Worm (Caenorhabditis elegans) whole organism, L4 larva: ENCODE measurements around the gene Y41C4A.11.
A peak's percentile ranks its signal among the peaks of the same experiment; 100 is the strongest.

Experiments used
- T20F7.1 ChIP-seq: fragments of 200-800 bp; sonication (Bioruptor generic); optimal IDR thresholded peaks from 2 replicates; lab custom pipeline; 2018; ENCODE audit warnings: mild to moderate bottlenecking, missing genetic modification characterization, missing compliant biosample characterization
- Y48G9A.11 ChIP-seq: fragments of 200-800 bp; sonication (Bioruptor generic); IDR thresholded peaks from 2 replicates; pipeline ENCODE4 v1.3.6; 2022; ENCODE audit warnings: missing genetic modification reagents, missing genetic modification characterization, missing compliant biosample characterization
- aha-1 ChIP-seq: fragments of 150-350 bp; peaks from one replicate; lab custom pipeline; 2014; ENCODE audit warnings: missing biosample characterization, missing genetic modification characterization
- aly-2 ChIP-seq: sonication (generic microtip); optimal IDR thresholded peaks from 2 replicates; lab custom pipeline; 2018; ENCODE audit warnings: missing biosample characterization, missing genetic modification characterization
- ceh-20 ChIP-seq: fragments of 200-800 bp; sonication (Bioruptor generic); IDR thresholded peaks from 2 replicates; pipeline ENCODE4 v1.3.6; 2022; ENCODE audit warnings: missing genetic modification reagents, missing genetic modification characterization, missing compliant biosample characterization
- ceh-28 ChIP-seq: fragments of 150-350 bp; optimal IDR thresholded peaks from 2 replicates; lab custom pipeline; 2014; ENCODE audit warnings: missing biosample characterization, missing genetic modification reagents, missing genetic modification characterization
- ceh-32 ChIP-seq: sonication (generic microtip); optimal IDR thresholded peaks from 2 replicates; lab custom pipeline; 2016; ENCODE audit warnings: mild to moderate bottlenecking, missing genetic modification characterization, missing compliant biosample characterization; ENCODE audit not compliant: poor library complexity
- ceh-62 ChIP-seq: sonication (generic microtip); optimal IDR thresholded peaks from 2 replicates; lab custom pipeline; 2017; ENCODE audit warnings: missing biosample characterization, missing genetic modification characterization
- ces-1 ChIP-seq: fragments of 150-350 bp; sonication (generic microtip); optimal IDR thresholded peaks from 4 replicates; lab custom pipeline; 2014; ENCODE audit warnings: missing biosample characterization, missing genetic modification reagents, missing genetic modification characterization
- dmd-6 ChIP-seq: fragments of 200-800 bp; sonication (Bioruptor generic); IDR thresholded peaks from 2 replicates; pipeline ENCODE4 v1.3.6; 2022; ENCODE audit warnings: missing genetic modification reagents, missing genetic modification characterization, missing compliant biosample characterization
- dmd-9 ChIP-seq: fragments of 200-800 bp; sonication (Bioruptor generic); IDR thresholded peaks from 2 replicates; pipeline ENCODE4 v1.3.6; 2022; ENCODE audit warnings: missing genetic modification reagents, missing genetic modification characterization, missing compliant biosample characterization
- dpl-1 ChIP-seq: fragments of 150-350 bp; optimal IDR thresholded peaks from 2 replicates; lab custom pipeline; 2014; ENCODE audit warnings: missing biosample characterization, missing genetic modification reagents, missing genetic modification characterization
- dve-1 ChIP-seq: sonication (generic microtip); optimal IDR thresholded peaks from 2 replicates; lab custom pipeline; 2017; ENCODE audit warnings: antibody characterized with exemption, mild to moderate bottlenecking, missing genetic modification characterization, missing compliant biosample characterization; ENCODE audit not compliant: insufficient read depth
- egl-43 ChIP-seq: fragments of 200-800 bp; sonication (Bioruptor generic); IDR thresholded peaks from 2 replicates; pipeline ENCODE4 v1.3.6; 2022; ENCODE audit warnings: missing genetic modification reagents, missing genetic modification characterization, missing compliant biosample characterization
- fos-1 ChIP-seq: fragments of 150-350 bp; optimal IDR thresholded peaks from 2 replicates; lab custom pipeline; 2014; ENCODE audit warnings: missing biosample characterization, missing genetic modification characterization
- gei-8 ChIP-seq: fragments of 200-800 bp; sonication (Bioruptor generic); optimal IDR thresholded peaks from 2 replicates; lab custom pipeline; 2018; ENCODE audit warnings: mild to moderate bottlenecking, missing genetic modification characterization, missing compliant biosample characterization
- hlh-30 ChIP-seq: sonication (generic microtip); optimal IDR thresholded peaks from 2 replicates; lab custom pipeline; 2017; ENCODE audit warnings: antibody characterized with exemption, mild to moderate bottlenecking, missing genetic modification characterization, missing compliant biosample characterization; ENCODE audit not compliant: insufficient read depth
- lin-1 ChIP-seq: fragments of 200-800 bp; sonication (Bioruptor generic); IDR thresholded peaks from 2 replicates; pipeline ENCODE4 v1.3.6; 2022; ENCODE audit warnings: missing genetic modification reagents, missing genetic modification characterization, missing compliant biosample characterization
- lin-13 ChIP-seq: fragments of 150-350 bp; optimal IDR thresholded peaks from 2 replicates; lab custom pipeline; 2014; ENCODE audit warnings: missing biosample characterization, missing genetic modification reagents, missing genetic modification characterization
- lin-29 ChIP-seq: fragments of 200-800 bp; sonication (Bioruptor generic); IDR thresholded peaks from 2 replicates; pipeline ENCODE4 v1.3.6; 2022; ENCODE audit warnings: missing genetic modification reagents, missing genetic modification characterization, missing compliant biosample characterization
- lin-39 ChIP-seq: fragments of 150-350 bp; optimal IDR thresholded peaks from 2 replicates; lab custom pipeline; 2014; ENCODE audit warnings: missing biosample characterization, missing genetic modification reagents, missing genetic modification characterization
- madf-5 ChIP-seq, 2 experiments: fragments of 200-800 bp; sonication (Bioruptor generic); IDR thresholded peaks; 2 replicates each; pipeline ENCODE4 v1.3.6; 2022; ENCODE audit warnings: missing compliant biosample characterization in 2 of 2, missing genetic modification characterization in 2 of 2
- mep-1 ChIP-seq: fragments of 150-350 bp; sonication (generic microtip); optimal IDR thresholded peaks from 3 replicates; lab custom pipeline; 2014; ENCODE audit warnings: missing biosample characterization, missing genetic modification characterization
- mxl-3 ChIP-seq: fragments of 200-800 bp; sonication (Bioruptor generic); optimal IDR thresholded peaks from 2 replicates; lab custom pipeline; 2018; ENCODE audit warnings: mild to moderate bottlenecking, missing genetic modification characterization, missing compliant biosample characterization
- nhr-10 ChIP-seq: fragments of 150-350 bp; optimal IDR thresholded peaks from 2 replicates; lab custom pipeline; 2014; ENCODE audit warnings: missing biosample characterization, missing genetic modification characterization
- nhr-25 ChIP-seq: sonication (generic microtip); optimal IDR thresholded peaks from 2 replicates; lab custom pipeline; 2017; ENCODE audit warnings: missing genetic modification characterization, mild to moderate bottlenecking, missing compliant biosample characterization, antibody characterized with exemption, moderate library complexity, borderline replicate concordance; ENCODE audit not compliant: insufficient read depth
- nhr-28 ChIP-seq: fragments of 150-350 bp; optimal IDR thresholded peaks from 2 replicates; lab custom pipeline; 2014; ENCODE audit warnings: missing biosample characterization, missing genetic modification characterization
- nhr-41 ChIP-seq: fragments of 200-800 bp; sonication (Bioruptor generic); IDR thresholded peaks from 2 replicates; pipeline ENCODE4 v1.3.6; 2022; ENCODE audit warnings: missing genetic modification reagents, missing genetic modification characterization, missing compliant biosample characterization
- nhr-42 ChIP-seq: fragments of 200-800 bp; sonication (Bioruptor generic); IDR thresholded peaks from 2 replicates; pipeline ENCODE4 v1.3.6; 2022; ENCODE audit warnings: missing genetic modification characterization, missing compliant biosample characterization
- nhr-48 ChIP-seq: sonication (generic microtip); optimal IDR thresholded peaks from 2 replicates; lab custom pipeline; 2016; ENCODE audit warnings: mild to moderate bottlenecking, missing genetic modification characterization, missing compliant biosample characterization
- nhr-76 ChIP-seq: fragments of 150-350 bp; optimal IDR thresholded peaks from 2 replicates; lab custom pipeline; 2014; ENCODE audit warnings: missing biosample characterization, missing genetic modification characterization
- sdz-12 ChIP-seq: fragments of 200-800 bp; sonication (Bioruptor generic); optimal IDR thresholded peaks from 2 replicates; lab custom pipeline; 2018; ENCODE audit warnings: mild to moderate bottlenecking, missing genetic modification characterization, missing compliant biosample characterization
- set-16 ChIP-seq: fragments of 200-800 bp; sonication (Bioruptor generic); IDR thresholded peaks from 2 replicates; pipeline ENCODE4 v1.3.6; 2022; ENCODE audit warnings: missing genetic modification reagents, missing genetic modification characterization, missing compliant biosample characterization
- skn-1 ChIP-seq: fragments of 150-350 bp; optimal IDR thresholded peaks from 2 replicates; lab custom pipeline; 2014; ENCODE audit warnings: missing biosample characterization, missing genetic modification characterization
- snpc-1.2 ChIP-seq: fragments of 200-800 bp; sonication (Bioruptor generic); IDR thresholded peaks from 2 replicates; pipeline ENCODE4 v1.3.6; 2022; ENCODE audit warnings: missing genetic modification reagents, missing genetic modification characterization, missing compliant biosample characterization
- tra-1 ChIP-seq: fragments of 200-800 bp; sonication (Bioruptor generic); IDR thresholded peaks from 2 replicates; pipeline ENCODE4 v1.3.6; 2022; ENCODE audit warnings: missing genetic modification reagents, missing genetic modification characterization, missing compliant biosample characterization
- unc-130 ChIP-seq: sonication (generic microtip); optimal IDR thresholded peaks from 2 replicates; lab custom pipeline; 2016; ENCODE audit warnings: missing genetic modification reagents, missing genetic modification characterization, missing compliant biosample characterization
- unc-39 ChIP-seq: sonication (generic microtip); optimal IDR thresholded peaks from 2 replicates; lab custom pipeline; 2017; ENCODE audit warnings: missing biosample characterization, missing genetic modification characterization
- zip-11 ChIP-seq: fragments of 200-800 bp; sonication (Bioruptor generic); IDR thresholded peaks from 2 replicates; pipeline ENCODE4 v1.3.6; 2022; ENCODE audit warnings: missing genetic modification characterization, missing compliant biosample characterization
- ztf-11 ChIP-seq: fragments of 150-350 bp; optimal IDR thresholded peaks from 2 replicates; lab custom pipeline; 2014; ENCODE audit warnings: missing biosample characterization, missing genetic modification characterization

Gene Y41C4A.11

DNA sequence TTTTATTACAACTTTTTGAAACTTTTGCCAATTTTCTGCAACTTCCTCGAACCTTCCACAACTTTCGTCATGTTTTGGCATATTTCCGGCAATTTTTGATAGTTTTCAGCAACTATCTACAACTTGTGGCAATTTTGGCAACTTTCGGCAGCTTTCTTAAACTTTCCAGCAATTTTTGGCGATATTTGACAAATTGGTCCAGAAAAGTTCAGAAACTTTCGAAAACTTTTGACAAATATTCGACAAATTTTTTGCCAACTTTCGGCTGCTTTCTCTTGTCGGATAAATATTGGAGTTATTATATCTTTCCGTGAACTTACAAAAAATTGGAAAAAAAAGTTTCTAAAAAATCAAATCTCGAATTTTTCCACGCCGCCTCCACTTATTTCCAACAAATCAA, 10.7 kb downstream of the Y41C4A.11 start, which contains the start of gene Y41C4A.18:
Gene Y41C4A.18, plus strand, starts transcription at position 301 of the 400 bp plus-strand sequence.
- TF ChIP-seq unc-130 (no peak), aha-1 (tag; lab: Kevin White, UChicago) (peak; percentile 39), fos-1 (tag; lab: Kevin White, UChicago) (no peak)

- TF ChIP-seq sdz-12: no peak
- TF ChIP-seq lin-29: no peak
- TF ChIP-seq set-16: peak; percentile 89
- TF ChIP-seq madf-5 (GFP tag; IDR thresholded peaks at IDR 0.05; lab: Robert Waterston, UW): 0 out of 4 replicates have a peak, but pooled peaks of 1 of the 2 experiments have one; percentile 17
Measured at ce11 chrIII:11730850-11731249, 11.2 kb downstream of the Y41C4A.11 start.

DNA sequence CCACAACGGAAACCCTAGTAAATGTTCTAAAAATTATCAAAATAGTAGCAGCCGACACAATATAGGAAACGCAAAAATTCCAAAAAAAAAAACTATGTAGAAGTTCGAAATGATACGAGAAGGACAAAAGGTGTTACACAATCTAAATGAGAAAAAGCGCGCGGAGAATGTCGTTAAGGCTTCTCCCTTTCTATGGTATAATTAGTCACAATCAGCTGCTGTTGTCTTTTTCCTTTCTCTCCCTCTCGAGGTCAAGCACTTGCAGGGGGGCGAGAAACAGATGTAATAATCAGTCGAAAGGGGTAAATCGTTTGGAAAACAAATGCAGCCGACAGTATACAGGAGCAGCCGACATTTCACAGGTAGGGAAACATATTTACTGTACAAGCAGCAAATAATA, 11.8 kb downstream of the Y41C4A.11 start:
- no peak for TF ChIP-seq dmd-9 (GFP tag; lab: Robert Waterston, UW)
- no peak for TF ChIP-seq ceh-32
- TF ChIP-seq ceh-20 (GFP tag; lab: Robert Waterston, UW): no peak
- TF ChIP-seq egl-43 (GFP tag; lab: Robert Waterston, UW): no peak
- no peak for TF ChIP-seq lin-1 (GFP tag; lab: Robert Waterston, UW)

- TF ChIP-seq set-16 (0 out of 2 replicates have a peak, but pooled peaks have one; percentile 4), lin-13 (GFP tag; lab: Kevin White, UChicago) (no peak)
Measured at ce11 chrIII:11732056-11732455, 12.4 kb downstream of the Y41C4A.11 start, which contains the start of gene Y41C4A.21. TSS of gene Y41C4A.21 (plus strand) at chrIII:11732356.

DNA sequence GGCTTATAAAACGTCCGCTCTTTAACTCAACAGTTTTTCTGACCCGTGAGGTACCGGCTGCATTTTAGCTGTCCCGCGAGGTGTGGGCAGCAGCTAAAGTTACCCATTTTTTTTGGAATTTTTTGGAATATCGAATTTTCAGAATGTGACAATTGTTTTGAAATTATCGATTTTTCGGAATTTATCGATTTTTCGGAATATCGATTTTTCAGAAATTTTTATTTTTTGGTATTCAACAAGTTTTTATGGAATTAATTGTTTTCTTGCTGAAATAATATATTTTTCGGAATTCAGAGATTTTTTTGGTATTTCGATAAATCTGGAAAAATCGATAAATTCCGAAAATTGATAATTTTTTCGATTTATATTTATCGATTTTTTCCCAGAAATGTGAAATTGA, 13.3 kb downstream of the Y41C4A.11 start:
- peak; percentile 11 for TF ChIP-seq mep-1 (tag; lab: Kevin White, UChicago)
- peak; percentile 95 for TF ChIP-seq ceh-28 (tag; lab: Kevin White, UChicago)
- TF ChIP-seq ztf-11 (tag; lab: Kevin White, UChicago): no peak

ce11 chrIII:11737527-11737926, 17.9 kb downstream of the Y41C4A.11 start, which contains the start of gene sup-1:
TSS of gene sup-1 (minus strand) at chrIII:11737627.
- TF ChIP-seq aly-2 (tag; lab: Kevin White, UChicago) (no peak), aha-1 (tag; lab: Kevin White, UChicago) (peak; percentile 29)
- TF ChIP-seq, all 104 proteins: peak for 1

DNA sequence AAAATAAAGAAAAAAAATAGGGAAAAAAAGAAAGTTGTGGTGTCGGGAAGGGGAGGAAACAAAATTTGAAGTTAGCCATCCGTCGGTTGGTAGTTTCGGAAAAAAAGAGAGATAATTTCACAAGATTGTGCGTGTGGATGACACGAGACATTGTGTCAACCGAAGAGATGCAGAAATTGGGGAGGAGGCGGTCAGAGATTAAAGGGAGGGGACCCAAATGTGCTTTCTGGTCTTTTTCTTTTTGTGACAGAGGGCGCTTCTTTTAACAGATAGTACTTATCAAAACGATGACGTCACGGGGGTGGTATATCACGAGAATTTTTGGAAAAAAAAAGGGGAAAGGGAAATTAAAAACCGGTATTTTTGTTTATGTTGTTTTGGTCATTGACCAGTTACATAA, 18.8 kb downstream of the Y41C4A.11 start:
- TF ChIP-seq mxl-3 (GFP tag; lab: Kevin White, UChicago) (no peak), gei-8 (no peak), nhr-41 (GFP tag; lab: Robert Waterston, UW) (no peak), Y48G9A.11 (GFP tag; lab: Robert Waterston, UW) (no peak), unc-39 (tag; lab: Kevin White, UChicago) (no peak), dpl-1 (GFP tag; lab: Kevin White, UChicago) (no peak), snpc-1.2 (GFP tag; lab: Robert Waterston, UW) (no peak), zip-11 (GFP tag; lab: Robert Waterston, UW) (no peak), ces-1 (GFP tag; lab: Kevin White, UChicago) (no peak), T20F7.1 (GFP tag; lab: Kevin White, UChicago) (no peak), aly-2 (tag; lab: Kevin White, UChicago) (no peak), nhr-76 (tag; lab: Kevin White, UChicago) (no peak), lin-39 (peak; percentile 42), nhr-42 (no peak), ceh-20 (GFP tag; lab: Robert Waterston, UW) (peak; percentile 62; the same call in 1 of the 2 replicates), nhr-10 (tag; lab: Kevin White, UChicago) (no peak), nhr-28 (tag; lab: Kevin White, UChicago) (peak; percentile 25), nhr-48 (tag; lab: Kevin White, UChicago) (no peak), hlh-30 (tag; lab: Kevin White, UChicago) (peak; percentile 87), dmd-6 (peak; percentile 36), dve-1 (tag; lab: Kevin White, UChicago) (peak; percentile 6), skn-1 (tag; lab: Kevin White, UChicago) (no peak), nhr-25 (tag; lab: Kevin White, UChicago) (no peak), ceh-32 (no peak), tra-1 (GFP tag; lab: Robert Waterston, UW) (no peak), ceh-62 (no peak)
